Fruit fly (Drosophila melanogaster): ENCODE measurements around the gene Drice.

Drice gene

dm6 chr3R:29798966-29799680 is at the start of gene Drice, which contains the start of gene Rnb:
Gene Drice (plus strand): TSS chr3R:29799658.
Gene Rnb (minus strand): TSS chr3R:29799354.
- TF ChIP-seq noc (tag; optimal IDR thresholded peaks at IDR 0.05): peak; percentile 45

dm6 chr3R:29755248-29755647 is 44.2 kb upstream of the Drice start:
- TF ChIP-seq noc (tag; optimal IDR thresholded peaks at IDR 0.05): no peak

- TF ChIP-seq noc (tag; optimal IDR thresholded peaks at IDR 0.05): no peak
Observed at dm6 chr3R:29756153-29756552, 43.3 kb upstream of the Drice start.

- no peak for TF ChIP-seq noc (tag; optimal IDR thresholded peaks at IDR 0.05)
Observed at dm6 chr3R:29757226-29757625, 42.2 kb upstream of the Drice start.

dm6 chr3R:29757681-29758080 is 41.8 kb upstream of the Drice start:
- no peak for TF ChIP-seq noc (tag; optimal IDR thresholded peaks at IDR 0.05)

dm6 chr3R:29758129-29758733 is 41.2 kb upstream of the Drice start:
- TF ChIP-seq noc (tag; optimal IDR thresholded peaks at IDR 0.05): no peak

- TF ChIP-seq noc (tag; optimal IDR thresholded peaks at IDR 0.05): no peak
Observed at dm6 chr3R:29758734-29759131, 40.7 kb upstream of the Drice start.

dm6 chr3R:29760042-29760441 is 39.4 kb upstream of the Drice start:
- TF ChIP-seq noc (tag; optimal IDR thresholded peaks at IDR 0.05): no peak

dm6 chr3R:29761569-29761968 is 37.9 kb upstream of the Drice start:
- no peak for TF ChIP-seq noc (tag; optimal IDR thresholded peaks at IDR 0.05)

- no peak for TF ChIP-seq noc (tag; optimal IDR thresholded peaks at IDR 0.05)
Observed at dm6 chr3R:29762297-29762696, 37.2 kb upstream of the Drice start.

dm6 chr3R:29763154-29763553 is 36.3 kb upstream of the Drice start:
- TF ChIP-seq noc (tag; optimal IDR thresholded peaks at IDR 0.05): no peak

dm6 chr3R:29763804-29764203 is 35.7 kb upstream of the Drice start:
- TF ChIP-seq noc (tag; optimal IDR thresholded peaks at IDR 0.05): no peak

- no peak for TF ChIP-seq noc (tag; optimal IDR thresholded peaks at IDR 0.05)
Observed at dm6 chr3R:29764249-29765042, 35.0 kb upstream of the Drice start.

dm6 chr3R:29765267-29766095 is 34.0 kb upstream of the Drice start, which contains the start of gene kay:
Gene kay (plus strand): TSS chr3R:29765995.
- TF ChIP-seq noc (tag; optimal IDR thresholded peaks at IDR 0.05): no peak

- TF ChIP-seq noc (tag; optimal IDR thresholded peaks at IDR 0.05): no peak
Observed at dm6 chr3R:29767236-29767635, 32.2 kb upstream of the Drice start.

- no peak for TF ChIP-seq noc (tag; optimal IDR thresholded peaks at IDR 0.05)
Observed at dm6 chr3R:29770930-29771329, 28.5 kb upstream of the Drice start.
